Worm (Caenorhabditis elegans) whole organism, L4 larva: ENCODE data around the gene rars-1.

ENCODE experiments used
- F10B5.3 ChIP-seq: sonication (generic microtip); optimal IDR thresholded peaks from 2 replicates; lab custom pipeline; 2016; ENCODE audit warnings: mild to moderate bottlenecking, missing genetic modification characterization, missing compliant biosample characterization
- R02D3.7 ChIP-seq: fragments of 150-350 bp; sonication (generic microtip); optimal IDR thresholded peaks from 3 replicates; lab custom pipeline; 2014; ENCODE audit warnings: missing biosample characterization, missing genetic modification characterization
- T20F7.1 ChIP-seq: fragments of 200-800 bp; sonication (Bioruptor generic); optimal IDR thresholded peaks from 2 replicates; lab custom pipeline; 2018; ENCODE audit warnings: mild to moderate bottlenecking, missing genetic modification characterization, missing compliant biosample characterization
- Y105C5A.15 ChIP-seq: fragments of 200-800 bp; sonication (Bioruptor generic); IDR thresholded peaks from 2 replicates; pipeline ENCODE4 v1.3.6; 2022; ENCODE audit warnings: missing genetic modification characterization, missing compliant biosample characterization
- Y48G9A.11 ChIP-seq: fragments of 200-800 bp; sonication (Bioruptor generic); IDR thresholded peaks from 2 replicates; pipeline ENCODE4 v1.3.6; 2022; ENCODE audit warnings: missing genetic modification reagents, missing genetic modification characterization, missing compliant biosample characterization
- ZK337.2 ChIP-seq: fragments of 200-800 bp; sonication (Bioruptor generic); IDR thresholded peaks from 2 replicates; pipeline ENCODE4 v1.3.6; 2022; ENCODE audit warnings: missing genetic modification reagents, missing genetic modification characterization, missing compliant biosample characterization
- aha-1 ChIP-seq: fragments of 150-350 bp; peaks from one replicate; lab custom pipeline; 2014; ENCODE audit warnings: missing biosample characterization, missing genetic modification characterization
- aly-2 ChIP-seq: sonication (generic microtip); optimal IDR thresholded peaks from 2 replicates; lab custom pipeline; 2018; ENCODE audit warnings: missing biosample characterization, missing genetic modification characterization
- ama-1 ChIP-seq: fragments of 150-350 bp; optimal IDR thresholded peaks from 2 replicates; lab custom pipeline; 2014; ENCODE audit warnings: inconsistent platforms, mixed read lengths
- attf-4 ChIP-seq: sonication (generic microtip); optimal IDR thresholded peaks from 3 replicates; lab custom pipeline; 2017; ENCODE audit warnings: missing biosample characterization, missing genetic modification characterization
- ceh-20 ChIP-seq: fragments of 200-800 bp; sonication (Bioruptor generic); IDR thresholded peaks from 2 replicates; pipeline ENCODE4 v1.3.6; 2022; ENCODE audit warnings: missing genetic modification reagents, missing genetic modification characterization, missing compliant biosample characterization
- ceh-28 ChIP-seq: fragments of 150-350 bp; optimal IDR thresholded peaks from 2 replicates; lab custom pipeline; 2014; ENCODE audit warnings: missing biosample characterization, missing genetic modification reagents, missing genetic modification characterization
- ces-1 ChIP-seq: fragments of 150-350 bp; sonication (generic microtip); optimal IDR thresholded peaks from 4 replicates; lab custom pipeline; 2014; ENCODE audit warnings: missing biosample characterization, missing genetic modification reagents, missing genetic modification characterization
- cey-2 ChIP-seq: sonication (generic microtip); optimal IDR thresholded peaks from 3 replicates; lab custom pipeline; 2017; ENCODE audit warnings: missing genetic modification characterization, mild to moderate bottlenecking, missing compliant biosample characterization, antibody characterized with exemption, borderline replicate concordance; ENCODE audit not compliant: insufficient read depth
- ctbp-1 ChIP-seq: fragments of 200-800 bp; sonication (Bioruptor generic); IDR thresholded peaks from 2 replicates; pipeline ENCODE4 v1.3.6; 2022; ENCODE audit warnings: missing genetic modification reagents, missing genetic modification characterization, missing compliant biosample characterization
- daf-16 ChIP-seq, 3 experiments: sonication (generic microtip); optimal IDR thresholded peaks; 2 replicates each; lab custom pipeline; 2016 to 2017; ENCODE audit warnings: missing genetic modification characterization in 3 of 3, missing genetic modification reagents in 3 of 3, mild to moderate bottlenecking in 2 of 3, missing compliant biosample characterization in 2 of 3, missing biosample characterization in 1 of 3, moderate library complexity in 1 of 3
- daf-19 ChIP-seq: fragments of 200-800 bp; sonication (Bioruptor generic); conservative IDR thresholded peaks from 2 replicates; pipeline ENCODE4 v1.3.6; 2022; ENCODE audit warnings: missing genetic modification characterization, missing compliant biosample characterization
- daf-8 ChIP-seq: fragments of 200-800 bp; sonication (Bioruptor generic); IDR thresholded peaks from 2 replicates; pipeline ENCODE4 v1.3.6; 2022; ENCODE audit warnings: missing genetic modification characterization, missing compliant biosample characterization
- duxl-1 ChIP-seq: sonication (generic microtip); optimal IDR thresholded peaks from 2 replicates; lab custom pipeline; 2016; ENCODE audit warnings: mild to moderate bottlenecking, missing genetic modification characterization, moderate library complexity, missing compliant biosample characterization; ENCODE audit not compliant: poor library complexity
- hif-1 ChIP-seq, 2 experiments: sonication (generic microtip); optimal IDR thresholded peaks; 2 replicates each; lab custom pipeline; 2016 to 2017; ENCODE audit warnings: missing compliant biosample characterization in 2 of 2, missing genetic modification characterization in 2 of 2, missing genetic modification reagents in 2 of 2, missing genotype in 2 of 2, mild to moderate bottlenecking in 1 of 2
- lin-1 ChIP-seq: fragments of 200-800 bp; sonication (Bioruptor generic); IDR thresholded peaks from 2 replicates; pipeline ENCODE4 v1.3.6; 2022; ENCODE audit warnings: missing genetic modification reagents, missing genetic modification characterization, missing compliant biosample characterization
- lin-38 ChIP-seq: fragments of 200-800 bp; sonication (Bioruptor generic); IDR thresholded peaks from 2 replicates; pipeline ENCODE4 v1.3.6; 2022; ENCODE audit warnings: missing genetic modification reagents, missing genetic modification characterization, missing compliant biosample characterization
- lin-39 ChIP-seq: fragments of 150-350 bp; optimal IDR thresholded peaks from 2 replicates; lab custom pipeline; 2014; ENCODE audit warnings: missing biosample characterization, missing genetic modification reagents, missing genetic modification characterization
- lir-3 ChIP-seq: sonication (generic microtip); optimal IDR thresholded peaks from 2 replicates; lab custom pipeline; 2016; ENCODE audit warnings: mild to moderate bottlenecking, missing genetic modification characterization, missing compliant biosample characterization
- lsy-2 ChIP-seq, 2 experiments: fragments of 150-350 bp in 1 of 2; sonication (generic microtip) in 1 of 2; optimal IDR thresholded peaks; 2 replicates each; lab custom pipeline; 2014 to 2017; ENCODE audit warnings: missing biosample characterization in 2 of 2, missing genetic modification characterization in 2 of 2
- mdl-1 ChIP-seq, 2 experiments: fragments of 150-350 bp in 1 of 2; sonication (generic microtip) in 1 of 2; optimal IDR thresholded peaks; 2 replicates each; lab custom pipeline; 2014 to 2017; ENCODE audit warnings: missing biosample characterization in 2 of 2, missing genetic modification characterization in 2 of 2
- mep-1 ChIP-seq: fragments of 150-350 bp; sonication (generic microtip); optimal IDR thresholded peaks from 3 replicates; lab custom pipeline; 2014; ENCODE audit warnings: missing biosample characterization, missing genetic modification characterization
- nhr-111 ChIP-seq: fragments of 200-800 bp; sonication (Bioruptor generic); optimal IDR thresholded peaks from 2 replicates; lab custom pipeline; 2018; ENCODE audit warnings: mild to moderate bottlenecking, missing genetic modification characterization, missing compliant biosample characterization
- nhr-237 ChIP-seq: sonication (generic microtip); optimal IDR thresholded peaks from 2 replicates; lab custom pipeline; 2017; ENCODE audit warnings: missing biosample characterization, missing genetic modification characterization
- nhr-28 ChIP-seq: fragments of 150-350 bp; optimal IDR thresholded peaks from 2 replicates; lab custom pipeline; 2014; ENCODE audit warnings: missing biosample characterization, missing genetic modification characterization
- nhr-42 ChIP-seq: fragments of 200-800 bp; sonication (Bioruptor generic); IDR thresholded peaks from 2 replicates; pipeline ENCODE4 v1.3.6; 2022; ENCODE audit warnings: missing genetic modification characterization, missing compliant biosample characterization
- nhr-48 ChIP-seq: sonication (generic microtip); optimal IDR thresholded peaks from 2 replicates; lab custom pipeline; 2016; ENCODE audit warnings: mild to moderate bottlenecking, missing genetic modification characterization, missing compliant biosample characterization
- nhr-6 ChIP-seq: fragments of 150-350 bp; optimal IDR thresholded peaks from 2 replicates; lab custom pipeline; 2014; ENCODE audit warnings: missing biosample characterization, missing genetic modification characterization
- pha-4 ChIP-seq, 2 experiments: fragments of 150-350 bp in 1 of 2; fragments of 200-800 bp in 1 of 2; sonication (Bioruptor generic) in 1 of 2; IDR thresholded peaks in 1 of 2; optimal IDR thresholded peaks in 1 of 2; 2 replicates each; pipeline versions ENCODE4 v1.3.6 to Lab custom; 2014 to 2022; ENCODE audit warnings: missing genetic modification characterization in 2 of 2, missing genetic modification reagents in 2 of 2, missing biosample characterization in 1 of 2, missing compliant biosample characterization in 1 of 2
- pqm-1 ChIP-seq: sonication (generic microtip); optimal IDR thresholded peaks from 2 replicates; lab custom pipeline; 2017; ENCODE audit warnings: missing biosample characterization, missing genetic modification characterization
- saeg-2 ChIP-seq: fragments of 200-800 bp; sonication (Bioruptor generic); IDR thresholded peaks from 2 replicates; pipeline ENCODE4 v1.3.6; 2022; ENCODE audit warnings: missing genetic modification reagents, missing genetic modification characterization, missing compliant biosample characterization
- sdz-12 ChIP-seq: fragments of 200-800 bp; sonication (Bioruptor generic); optimal IDR thresholded peaks from 2 replicates; lab custom pipeline; 2018; ENCODE audit warnings: mild to moderate bottlenecking, missing genetic modification characterization, missing compliant biosample characterization
- skn-1 ChIP-seq: fragments of 150-350 bp; optimal IDR thresholded peaks from 2 replicates; lab custom pipeline; 2014; ENCODE audit warnings: missing biosample characterization, missing genetic modification characterization
- snpc-4 ChIP-seq: fragments of 150-350 bp; optimal IDR thresholded peaks from 2 replicates; lab custom pipeline; 2014; ENCODE audit warnings: missing biosample characterization, missing genetic modification characterization
- spr-3 ChIP-seq: fragments of 200-800 bp; sonication (Bioruptor generic); optimal IDR thresholded peaks from 2 replicates; lab custom pipeline; 2018; ENCODE audit warnings: mild to moderate bottlenecking, missing genetic modification characterization, missing compliant biosample characterization
- unc-130 ChIP-seq: sonication (generic microtip); optimal IDR thresholded peaks from 2 replicates; lab custom pipeline; 2016; ENCODE audit warnings: missing genetic modification reagents, missing genetic modification characterization, missing compliant biosample characterization
- vab-7 ChIP-seq: fragments of 200-800 bp; sonication (Bioruptor generic); IDR thresholded peaks from 2 replicates; pipeline ENCODE4 v1.3.6; 2022; ENCODE audit warnings: missing genetic modification reagents, missing genetic modification characterization, missing compliant biosample characterization
- zfp-3 ChIP-seq: fragments of 200-800 bp; sonication (Bioruptor generic); conservative IDR thresholded peaks from 2 replicates; pipeline ENCODE4 v1.3.6; 2022; ENCODE audit warnings: missing genetic modification reagents, missing genetic modification characterization, missing compliant biosample characterization
- zip-2 ChIP-seq: fragments of 150-350 bp; optimal IDR thresholded peaks from 2 replicates; lab custom pipeline; 2014; ENCODE audit warnings: missing biosample characterization, missing genetic modification characterization
- ztf-11 ChIP-seq: fragments of 150-350 bp; optimal IDR thresholded peaks from 2 replicates; lab custom pipeline; 2014; ENCODE audit warnings: missing biosample characterization, missing genetic modification characterization

Gene rars-1

DNA sequence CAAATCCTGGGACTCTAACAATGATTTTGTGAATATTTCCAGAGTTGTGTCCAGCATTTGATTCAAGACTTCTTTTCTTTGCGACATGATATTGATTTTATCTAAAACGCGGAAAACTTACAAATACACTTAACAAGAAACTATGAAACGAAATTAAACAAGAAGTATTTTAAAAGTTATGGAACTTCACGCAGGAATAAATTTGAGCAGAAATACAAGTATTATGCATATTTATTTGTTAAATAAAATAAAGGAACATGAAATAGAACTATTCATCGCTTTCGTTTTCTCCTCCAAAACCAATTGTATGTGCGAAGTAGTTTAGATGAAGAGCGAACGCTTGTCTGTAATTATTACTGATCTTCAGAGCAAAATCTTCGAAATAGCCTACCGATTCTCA, 13.2 kb downstream of the rars-1 start, which contains the start of gene kbp-2:
Gene kbp-2, minus strand, starts transcription at position 101 of the 400 bp plus-strand sequence.
- no peak for TF ChIP-seq hif-1 (tag; optimal IDR thresholded peaks at IDR 0.05; lab: Kevin White, UChicago)
- TF ChIP-seq ztf-11: no peak
- no peak for TF ChIP-seq skn-1 (tag; lab: Kevin White, UChicago)
- no peak for TF ChIP-seq ceh-20
- TF ChIP-seq zfp-3 (GFP tag; lab: Robert Waterston, UW): no peak
- TF ChIP-seq daf-8 (GFP tag; lab: Robert Waterston, UW): no peak
- no peak for TF ChIP-seq ctbp-1 (GFP tag; lab: Robert Waterston, UW)
- TF ChIP-seq Y48G9A.11 (GFP tag; lab: Robert Waterston, UW): no peak
- no peak for TF ChIP-seq pqm-1 (tag; lab: Kevin White, UChicago)
- TF ChIP-seq aha-1: no peak
- TF ChIP-seq lin-1: no peak
- TF ChIP-seq nhr-48 (tag; lab: Kevin White, UChicago): no peak
- TF ChIP-seq nhr-42 (GFP tag; lab: Robert Waterston, UW): no peak
- TF ChIP-seq, all 104 proteins: peak for 0

ce11 chrIII:4900260-4900659, 16.7 kb downstream of the rars-1 start, which contains the start of gene tag-340:
tag-340 (plus strand) TSS chrIII:4900508.
- TF ChIP-seq F10B5.3 (tag; lab: Kevin White, UChicago) (no peak), nhr-28 (peak; percentile 3), daf-16 (GFP tag; optimal IDR thresholded peaks at IDR 0.05; lab: Kevin White, UChicago) (no peak), daf-16 (tag; optimal IDR thresholded peaks at IDR 0.05; lab: Kevin White, UChicago) (peak; percentile 42), pha-4 (GFP tag; IDR thresholded peaks at IDR 0.05; lab: Robert Waterston, UW) (no peak), pha-4 (tag; optimal IDR thresholded peaks at IDR 0.05; lab: Kevin White, UChicago) (no peak)

- peak; percentile 95 for TF ChIP-seq T20F7.1 (GFP tag; lab: Kevin White, UChicago)
- peak; percentile 100 for TF ChIP-seq aha-1
- TF ChIP-seq snpc-4: peak; percentile 12
- TF ChIP-seq unc-130 (GFP tag; lab: Kevin White, UChicago): peak; percentile 79
- peak; percentile 70 for TF ChIP-seq ces-1 (GFP tag; lab: Kevin White, UChicago)
- peak; percentile 68 for TF ChIP-seq ama-1
- no peak for TF ChIP-seq attf-4 (tag; lab: Kevin White, UChicago)
- peak; percentile 93 to 97 for TF ChIP-seq lsy-2 (tag; optimal IDR thresholded peaks at IDR 0.05; lab: Kevin White, UChicago)
- TF ChIP-seq nhr-237 (tag; lab: Kevin White, UChicago): peak; percentile 77
- peak; percentile 95 for TF ChIP-seq sdz-12
- peak; percentile 97 for TF ChIP-seq nhr-6 (tag; lab: Kevin White, UChicago)
- TF ChIP-seq lin-38 (GFP tag; lab: Robert Waterston, UW): peak; percentile 94
- TF ChIP-seq F10B5.3 (tag; lab: Kevin White, UChicago): peak; percentile 88
- TF ChIP-seq pqm-1 (tag; lab: Kevin White, UChicago): peak; percentile 31
- peak; percentile 87 for TF ChIP-seq zip-2 (tag; lab: Kevin White, UChicago)
- TF ChIP-seq vab-7 (GFP tag; lab: Robert Waterston, UW): peak; percentile 97
- TF ChIP-seq nhr-111 (GFP tag; lab: Kevin White, UChicago): peak; percentile 57
- peak; percentile 96 for TF ChIP-seq daf-19
- TF ChIP-seq Y48G9A.11 (GFP tag; lab: Robert Waterston, UW): peak; percentile 81
- peak; percentile 36 for TF ChIP-seq ceh-28
- TF ChIP-seq daf-16 (GFP tag; optimal IDR thresholded peaks at IDR 0.05; lab: Kevin White, UChicago): peak; percentile 78 to 97
- TF ChIP-seq daf-16 (tag; optimal IDR thresholded peaks at IDR 0.05; lab: Kevin White, UChicago): peak; percentile 65
- TF ChIP-seq lir-3 (tag; lab: Kevin White, UChicago): peak; percentile 86
- peak; percentile 79 to 99 for TF ChIP-seq mdl-1 (tag; optimal IDR thresholded peaks at IDR 0.05; lab: Kevin White, UChicago)
- no peak for TF ChIP-seq lin-39 (tag; lab: Kevin White, UChicago)
- peak; percentile 93 for TF ChIP-seq spr-3 (GFP tag; lab: Kevin White, UChicago)
- TF ChIP-seq duxl-1: peak; percentile 93
- peak; percentile 94 to 97 for TF ChIP-seq hif-1 (tag; optimal IDR thresholded peaks at IDR 0.05; lab: Kevin White, UChicago)
- peak; percentile 99 for TF ChIP-seq mep-1 (tag; lab: Kevin White, UChicago)
- peak; percentile 100 for TF ChIP-seq saeg-2 (GFP tag; lab: Robert Waterston, UW)
- TF ChIP-seq ZK337.2 (GFP tag; lab: Robert Waterston, UW): peak; percentile 81; the same call in 1 of the 2 replicates
- no peak for TF ChIP-seq R02D3.7 (tag; lab: Kevin White, UChicago)
- TF ChIP-seq Y105C5A.15 (GFP tag; lab: Robert Waterston, UW): no peak
- peak; percentile 9 for TF ChIP-seq cey-2 (tag; lab: Kevin White, UChicago)
- no peak for TF ChIP-seq aly-2
Measured at ce11 chrIII:4899728-4900127, 17.2 kb downstream of the rars-1 start.
